Worm (Caenorhabditis elegans) whole organism, L4 larva: ENCODE measurements around the gene clec-3.
A peak's percentile ranks its signal among the peaks of the same experiment; 100 is the strongest.

Experiments used
- F44E2.7 ChIP-seq: fragments of 200-800 bp; sonication (Bioruptor generic); IDR thresholded peaks from 2 replicates; pipeline ENCODE4 v2.1.2; 2022; ENCODE audit warnings: missing genetic modification characterization, missing compliant biosample characterization
- F49E8.2 ChIP-seq: sonication (generic microtip); optimal IDR thresholded peaks from 2 replicates; lab custom pipeline; 2016; ENCODE audit warnings: missing compliant biosample characterization, mild to moderate bottlenecking, missing genetic modification characterization, borderline replicate concordance
- ZK546.5 ChIP-seq, 2 experiments: sonication (generic microtip); optimal IDR thresholded peaks; 2 replicates each; lab custom pipeline; 2017; ENCODE audit warnings: missing biosample characterization in 2 of 2, missing genetic modification characterization in 2 of 2
- ceh-82 ChIP-seq: sonication (generic microtip); optimal IDR thresholded peaks from 2 replicates; lab custom pipeline; 2017; ENCODE audit warnings: missing biosample characterization, missing genetic modification characterization
- ctbp-1 ChIP-seq: fragments of 200-800 bp; sonication (Bioruptor generic); IDR thresholded peaks from 2 replicates; pipeline ENCODE4 v1.3.6; 2022; ENCODE audit warnings: missing genetic modification reagents, missing genetic modification characterization, missing compliant biosample characterization
- daf-12 ChIP-seq: fragments of 150-350 bp; optimal IDR thresholded peaks from 2 replicates; lab custom pipeline; 2014; ENCODE audit warnings: missing biosample characterization, missing genetic modification reagents, missing genetic modification characterization
- daf-19 ChIP-seq: fragments of 200-800 bp; sonication (Bioruptor generic); conservative IDR thresholded peaks from 2 replicates; pipeline ENCODE4 v1.3.6; 2022; ENCODE audit warnings: missing genetic modification characterization, missing compliant biosample characterization
- dmd-6 ChIP-seq: fragments of 200-800 bp; sonication (Bioruptor generic); IDR thresholded peaks from 2 replicates; pipeline ENCODE4 v1.3.6; 2022; ENCODE audit warnings: missing genetic modification reagents, missing genetic modification characterization, missing compliant biosample characterization
- dmd-8 ChIP-seq: fragments of 200-800 bp; sonication (Bioruptor generic); IDR thresholded peaks from 2 replicates; pipeline ENCODE4 v1.3.6; 2022; ENCODE audit warnings: missing genetic modification characterization, missing compliant biosample characterization
- dmd-9 ChIP-seq: fragments of 200-800 bp; sonication (Bioruptor generic); IDR thresholded peaks from 2 replicates; pipeline ENCODE4 v1.3.6; 2022; ENCODE audit warnings: missing genetic modification reagents, missing genetic modification characterization, missing compliant biosample characterization
- duxl-1 ChIP-seq: sonication (generic microtip); optimal IDR thresholded peaks from 2 replicates; lab custom pipeline; 2016; ENCODE audit warnings: mild to moderate bottlenecking, missing genetic modification characterization, moderate library complexity, missing compliant biosample characterization; ENCODE audit not compliant: poor library complexity
- egl-27 ChIP-seq: sonication (generic microtip); optimal IDR thresholded peaks from 3 replicates; lab custom pipeline; 2017; ENCODE audit warnings: missing biosample characterization, missing genetic modification reagents, missing genetic modification characterization
- egl-43 ChIP-seq: fragments of 200-800 bp; sonication (Bioruptor generic); IDR thresholded peaks from 2 replicates; pipeline ENCODE4 v1.3.6; 2022; ENCODE audit warnings: missing genetic modification reagents, missing genetic modification characterization, missing compliant biosample characterization
- gei-8 ChIP-seq: fragments of 200-800 bp; sonication (Bioruptor generic); optimal IDR thresholded peaks from 2 replicates; lab custom pipeline; 2018; ENCODE audit warnings: mild to moderate bottlenecking, missing genetic modification characterization, missing compliant biosample characterization
- hif-1 ChIP-seq, 2 experiments: sonication (generic microtip); optimal IDR thresholded peaks; 2 replicates each; lab custom pipeline; 2016 to 2017; ENCODE audit warnings: missing compliant biosample characterization in 2 of 2, missing genetic modification characterization in 2 of 2, missing genetic modification reagents in 2 of 2, missing genotype in 2 of 2, mild to moderate bottlenecking in 1 of 2
- hlh-11 ChIP-seq: fragments of 200-800 bp; sonication (Bioruptor generic); optimal IDR thresholded peaks from 2 replicates; lab custom pipeline; 2018; ENCODE audit warnings: mild to moderate bottlenecking, missing genetic modification characterization, missing compliant biosample characterization
- hlh-30 ChIP-seq: sonication (generic microtip); optimal IDR thresholded peaks from 2 replicates; lab custom pipeline; 2017; ENCODE audit warnings: antibody characterized with exemption, mild to moderate bottlenecking, missing genetic modification characterization, missing compliant biosample characterization; ENCODE audit not compliant: insufficient read depth
- hmg-1.1 ChIP-seq: fragments of 200-800 bp; sonication (Bioruptor generic); IDR thresholded peaks from 2 replicates; pipeline ENCODE4 v1.3.6; 2022; ENCODE audit warnings: missing genetic modification reagents, missing genetic modification characterization, missing compliant biosample characterization
- lim-7 ChIP-seq: fragments of 200-800 bp; sonication (Bioruptor generic); IDR thresholded peaks from 2 replicates; pipeline ENCODE4 v1.3.6; 2022; ENCODE audit warnings: missing genetic modification characterization, missing compliant biosample characterization
- lin-1 ChIP-seq: fragments of 200-800 bp; sonication (Bioruptor generic); IDR thresholded peaks from 2 replicates; pipeline ENCODE4 v1.3.6; 2022; ENCODE audit warnings: missing genetic modification reagents, missing genetic modification characterization, missing compliant biosample characterization
- lin-13 ChIP-seq: fragments of 150-350 bp; optimal IDR thresholded peaks from 2 replicates; lab custom pipeline; 2014; ENCODE audit warnings: missing biosample characterization, missing genetic modification reagents, missing genetic modification characterization
- lsy-2 ChIP-seq, 2 experiments: fragments of 150-350 bp in 1 of 2; sonication (generic microtip) in 1 of 2; optimal IDR thresholded peaks; 2 replicates each; lab custom pipeline; 2014 to 2017; ENCODE audit warnings: missing biosample characterization in 2 of 2, missing genetic modification characterization in 2 of 2
- madf-9 ChIP-seq: fragments of 200-800 bp; sonication (Bioruptor generic); conservative IDR thresholded peaks from 2 replicates; pipeline ENCODE4 v1.3.6; 2022; ENCODE audit warnings: missing genetic modification reagents, missing genetic modification characterization, missing compliant biosample characterization
- mdl-1 ChIP-seq, 2 experiments: fragments of 150-350 bp in 1 of 2; sonication (generic microtip) in 1 of 2; optimal IDR thresholded peaks; 2 replicates each; lab custom pipeline; 2014 to 2017; ENCODE audit warnings: missing biosample characterization in 2 of 2, missing genetic modification characterization in 2 of 2
- mdt-29 ChIP-seq: fragments of 200-800 bp; sonication (Bioruptor generic); IDR thresholded peaks from 2 replicates; pipeline ENCODE4 v1.3.6; 2022; ENCODE audit warnings: missing genetic modification reagents, missing genetic modification characterization, missing compliant biosample characterization
- mes-2 ChIP-seq: sonication (generic microtip); optimal IDR thresholded peaks from 2 replicates; lab custom pipeline; 2016; ENCODE audit warnings: missing genotype, mild to moderate bottlenecking, missing genetic modification characterization, missing compliant biosample characterization; ENCODE audit not compliant: poor library complexity, severe bottlenecking
- mxl-3 ChIP-seq: fragments of 200-800 bp; sonication (Bioruptor generic); optimal IDR thresholded peaks from 2 replicates; lab custom pipeline; 2018; ENCODE audit warnings: mild to moderate bottlenecking, missing genetic modification characterization, missing compliant biosample characterization
- nhr-25 ChIP-seq: sonication (generic microtip); optimal IDR thresholded peaks from 2 replicates; lab custom pipeline; 2017; ENCODE audit warnings: missing genetic modification characterization, mild to moderate bottlenecking, missing compliant biosample characterization, antibody characterized with exemption, moderate library complexity, borderline replicate concordance; ENCODE audit not compliant: insufficient read depth
- nhr-28 ChIP-seq: fragments of 150-350 bp; optimal IDR thresholded peaks from 2 replicates; lab custom pipeline; 2014; ENCODE audit warnings: missing biosample characterization, missing genetic modification characterization
- rbr-2 ChIP-seq: sonication (generic microtip); optimal IDR thresholded peaks from 2 replicates; lab custom pipeline; 2016; ENCODE audit warnings: missing genotype, missing genetic modification characterization, missing compliant biosample characterization
- saeg-2 ChIP-seq: fragments of 200-800 bp; sonication (Bioruptor generic); IDR thresholded peaks from 2 replicates; pipeline ENCODE4 v1.3.6; 2022; ENCODE audit warnings: missing genetic modification reagents, missing genetic modification characterization, missing compliant biosample characterization
- sdz-12 ChIP-seq: fragments of 200-800 bp; sonication (Bioruptor generic); optimal IDR thresholded peaks from 2 replicates; lab custom pipeline; 2018; ENCODE audit warnings: mild to moderate bottlenecking, missing genetic modification characterization, missing compliant biosample characterization
- set-16 ChIP-seq: fragments of 200-800 bp; sonication (Bioruptor generic); IDR thresholded peaks from 2 replicates; pipeline ENCODE4 v1.3.6; 2022; ENCODE audit warnings: missing genetic modification reagents, missing genetic modification characterization, missing compliant biosample characterization
- spr-1 ChIP-seq: sonication (generic microtip); optimal IDR thresholded peaks from 2 replicates; lab custom pipeline; 2016; ENCODE audit warnings: mild to moderate bottlenecking, missing genetic modification characterization, missing compliant biosample characterization
- unc-130 ChIP-seq: sonication (generic microtip); optimal IDR thresholded peaks from 2 replicates; lab custom pipeline; 2016; ENCODE audit warnings: missing genetic modification reagents, missing genetic modification characterization, missing compliant biosample characterization
- zag-1 ChIP-seq: fragments of 150-350 bp; optimal IDR thresholded peaks from 2 replicates; lab custom pipeline; 2014; ENCODE audit warnings: missing biosample characterization, missing genetic modification characterization
- zfp-2 ChIP-seq: sonication (generic microtip); optimal IDR thresholded peaks from 2 replicates; lab custom pipeline; 2016; ENCODE audit warnings: mild to moderate bottlenecking, missing genetic modification characterization, missing compliant biosample characterization
- zfp-3 ChIP-seq: fragments of 200-800 bp; sonication (Bioruptor generic); conservative IDR thresholded peaks from 2 replicates; pipeline ENCODE4 v1.3.6; 2022; ENCODE audit warnings: missing genetic modification reagents, missing genetic modification characterization, missing compliant biosample characterization

clec-3 gene

ce11 chrII:3061605-3062004 lies 41.9 kb upstream of the clec-3 start:
- TF ChIP-seq zag-1 (no peak), set-16 (peak; percentile 83), F44E2.7 (GFP tag; lab: Robert Waterston, UW) (no peak), dmd-8 (GFP tag; lab: Robert Waterston, UW) (no peak), lin-1 (GFP tag; lab: Robert Waterston, UW) (no peak), ctbp-1 (GFP tag; lab: Robert Waterston, UW) (no peak), ceh-82 (no peak), dmd-9 (no peak), duxl-1 (tag; lab: Kevin White, UChicago) (no peak), sdz-12 (GFP tag; lab: Kevin White, UChicago) (peak; percentile 19)

ce11 chrII:3060782-3061181 lies 41.1 kb upstream of the clec-3 start, which contains the start of gene Y25C1A.6:
Y25C1A.6 (plus strand) TSS chrII:3061082.
- TF ChIP-seq gei-8 (no peak), saeg-2 (no peak), daf-19 (GFP tag; lab: Robert Waterston, UW) (no peak), duxl-1 (tag; lab: Kevin White, UChicago) (no peak), lin-1 (GFP tag; lab: Robert Waterston, UW) (no peak), daf-12 (tag; lab: Kevin White, UChicago) (no peak), lim-7 (GFP tag; lab: Robert Waterston, UW) (no peak), lsy-2 (tag; optimal IDR thresholded peaks at IDR 0.05; lab: Kevin White, UChicago) (no peak), mes-2 (tag; lab: Kevin White, UChicago) (no peak)

- TF ChIP-seq F49E8.2 (tag; lab: Kevin White, UChicago) (peak; percentile 59), zfp-2 (tag; lab: Kevin White, UChicago) (no peak), unc-130 (no peak)
These were observed 36.7 kb upstream of the clec-3 start, which contains the start of gene lin-8 for ce11 chrII:3056266-3056872. lin-8 (plus strand) TSS chrII:3056822.

- TF ChIP-seq hmg-1.1 (peak; percentile 75), rbr-2 (peak; percentile 49), saeg-2 (no peak), madf-9 (0 out of 2 replicates have a peak, but pooled peaks have one; percentile 19), egl-43 (GFP tag; lab: Robert Waterston, UW) (peak; percentile 50; the same call in 1 of the 2 replicates), nhr-25 (tag; lab: Kevin White, UChicago) (no peak), dmd-9 (no peak), spr-1 (tag; lab: Kevin White, UChicago) (peak; percentile 14), zfp-3 (GFP tag; lab: Robert Waterston, UW) (no peak), mdt-29 (GFP tag; lab: Robert Waterston, UW) (no peak), egl-27 (tag; lab: Kevin White, UChicago) (no peak), mxl-3 (GFP tag; lab: Kevin White, UChicago) (peak; percentile 33), set-16 (peak; percentile 94), hlh-30 (tag; lab: Kevin White, UChicago) (peak; percentile 74), dmd-6 (GFP tag; lab: Robert Waterston, UW) (peak; percentile 12; the same call in 1 of the 2 replicates), hlh-11 (tag; lab: Kevin White, UChicago) (peak; percentile 31), nhr-28 (tag; lab: Kevin White, UChicago) (peak; percentile 5), hif-1 (tag; optimal IDR thresholded peaks at IDR 0.05; lab: Kevin White, UChicago) (peak in 1 of 2 experiments; percentile 5), lin-13 (GFP tag; lab: Kevin White, UChicago) (peak; percentile 46), mes-2 (tag; lab: Kevin White, UChicago) (peak; percentile 16), ZK546.5 (tag; optimal IDR thresholded peaks at IDR 0.05; lab: Kevin White, UChicago) (no peak), mdl-1 (tag; optimal IDR thresholded peaks at IDR 0.05; lab: Kevin White, UChicago) (peak in 1 of 2 experiments; percentile 51)
These were observed 35.8 kb upstream of the clec-3 start for ce11 chrII:3055531-3055930.
